Worm (Caenorhabditis elegans) whole organism, L4/young adult: ENCODE measurements around the gene C54D10.4.

Experiments used
- W03F9.2 ChIP-seq: fragments of 150-350 bp; optimal IDR thresholded peaks from 2 replicates; lab custom pipeline; 2014; ENCODE audit warnings: missing biosample characterization, missing genetic modification characterization
- him-1 ChIP-seq: sonication (generic microtip); optimal IDR thresholded peaks from 2 replicates; lab custom pipeline; 2016; ENCODE audit warnings: missing genotype, missing genetic modification reagents, missing genetic modification characterization, missing compliant biosample characterization

ce11 chrV:12432111-12432510 is 11.4 kb upstream of the C54D10.4 start, which contains the start of gene C54D10.13:
- no peak for TF ChIP-seq W03F9.2 (tag; lab: Kevin White, UChicago)
- no peak for TF ChIP-seq him-1 (tag; lab: Kevin White, UChicago)
